Worm (Caenorhabditis elegans) whole organism, young adult: ENCODE measurements around the gene inx-3.

ENCODE experiments used
- F52B5.7 ChIP-seq: sonication (generic microtip); optimal IDR thresholded peaks from 2 replicates; lab custom pipeline; 2016; ENCODE audit warnings: mild to moderate bottlenecking, missing genetic modification characterization, missing compliant biosample characterization
- F57A8.1 ChIP-seq: fragments of 200-800 bp; sonication (Bioruptor generic); optimal IDR thresholded peaks from 2 replicates; lab custom pipeline; 2018; ENCODE audit warnings: mild to moderate bottlenecking, missing genetic modification characterization, moderate library complexity, missing compliant biosample characterization
- K11D2.4 ChIP-seq: fragments of 200-800 bp; sonication (Bioruptor generic); IDR thresholded peaks from 2 replicates; pipeline ENCODE4 v1.3.6; 2022; ENCODE audit warnings: missing genetic modification reagents, missing genetic modification characterization, missing compliant biosample characterization
- T26A5.8 ChIP-seq: sonication (generic microtip); optimal IDR thresholded peaks from 2 replicates; lab custom pipeline; 2016; ENCODE audit warnings: missing genetic modification characterization, missing compliant biosample characterization
- Y53F4B.3 ChIP-seq: fragments of 200-800 bp; sonication (Bioruptor generic); IDR thresholded peaks from 2 replicates; pipeline ENCODE4 v1.3.6; 2022; ENCODE audit warnings: missing genetic modification reagents, missing genetic modification characterization, missing compliant biosample characterization
- akir-1 ChIP-seq: fragments of 200-800 bp; sonication (Bioruptor generic); optimal IDR thresholded peaks from 2 replicates; lab custom pipeline; 2018; ENCODE audit warnings: mild to moderate bottlenecking, missing genetic modification characterization, moderate library complexity, missing compliant biosample characterization
- ama-1 ChIP-seq, 3 experiments: fragments of 150-350 bp in 1 of 3; sonication (generic microtip) in 2 of 3; optimal IDR thresholded peaks; 2 replicates each; lab custom pipeline; 2014 to 2018; ENCODE audit warnings: missing biosample characterization in 2 of 3, missing genetic modification characterization in 2 of 3, missing genetic modification reagents in 2 of 3
- aptf-2 ChIP-seq: fragments of 200-800 bp; sonication (Bioruptor generic); conservative IDR thresholded peaks from 2 replicates; pipeline ENCODE4 v1.3.6; 2022; ENCODE audit warnings: missing genetic modification reagents, missing genetic modification characterization, missing compliant biosample characterization
- ccch-3 ChIP-seq: fragments of 200-800 bp; sonication (Bioruptor generic); optimal IDR thresholded peaks from 2 replicates; lab custom pipeline; 2018; ENCODE audit warnings: mild to moderate bottlenecking, missing genetic modification characterization, missing compliant biosample characterization
- cebp-1 ChIP-seq, 2 experiments: fragments of 200-800 bp in 1 of 2; sonication (Bioruptor generic) in 1 of 2; sonication (generic microtip) in 1 of 2; IDR thresholded peaks in 1 of 2; optimal IDR thresholded peaks in 1 of 2; 2 replicates each; pipeline versions ENCODE4 v1.3.6 to Lab custom; 2017 to 2022; ENCODE audit warnings: missing compliant biosample characterization in 2 of 2, missing genetic modification characterization in 2 of 2, mild to moderate bottlenecking in 1 of 2, missing genetic modification reagents in 1 of 2, moderate library complexity in 1 of 2
- ceh-100 ChIP-seq: fragments of 200-800 bp; sonication (Bioruptor generic); IDR thresholded peaks from 2 replicates; pipeline ENCODE4 v1.3.6; 2022; ENCODE audit warnings: missing genetic modification reagents, missing genetic modification characterization, missing compliant biosample characterization
- ceh-40 ChIP-seq: fragments of 200-800 bp; sonication (Bioruptor generic); IDR thresholded peaks from 2 replicates; pipeline ENCODE4 v1.3.6; 2022; ENCODE audit warnings: missing genetic modification characterization, missing compliant biosample characterization
- ceh-58 ChIP-seq: fragments of 200-800 bp; sonication (Bioruptor generic); IDR thresholded peaks from 2 replicates; pipeline ENCODE4 v1.3.6; 2022; ENCODE audit warnings: missing genetic modification characterization, missing compliant biosample characterization
- ceh-79 ChIP-seq: sonication (generic microtip); optimal IDR thresholded peaks from 2 replicates; lab custom pipeline; 2017; ENCODE audit warnings: mild to moderate bottlenecking, missing genetic modification characterization, missing compliant biosample characterization
- dox-1 ChIP-seq: fragments of 200-800 bp; sonication (Bioruptor generic); IDR thresholded peaks from 2 replicates; pipeline ENCODE4 v1.3.6; 2022; ENCODE audit warnings: missing genetic modification reagents, missing genetic modification characterization, missing compliant biosample characterization
- egl-18 ChIP-seq: fragments of 200-800 bp; sonication (Bioruptor generic); IDR thresholded peaks from 2 replicates; pipeline ENCODE4 v1.3.6; 2022; ENCODE audit warnings: missing genetic modification reagents, missing genetic modification characterization, missing compliant biosample characterization
- fkh-3 ChIP-seq: sonication (generic microtip); optimal IDR thresholded peaks from 2 replicates; lab custom pipeline; 2016; ENCODE audit warnings: mild to moderate bottlenecking, missing genetic modification characterization, missing compliant biosample characterization
- him-1 ChIP-seq: sonication (generic microtip); optimal IDR thresholded peaks from 2 replicates; lab custom pipeline; 2016; ENCODE audit warnings: missing genotype, missing genetic modification reagents, missing genetic modification characterization, missing compliant biosample characterization
- let-526 ChIP-seq: fragments of 200-800 bp; sonication (Bioruptor generic); IDR thresholded peaks from 2 replicates; pipeline ENCODE4 v1.3.6; 2022; ENCODE audit warnings: missing genetic modification reagents, missing genetic modification characterization, missing compliant biosample characterization
- lin-35 ChIP-seq, 3 experiments: fragments of 150-350 bp in 2 of 3; sonication (generic microtip) in 1 of 3; optimal IDR thresholded peaks; 2 replicates each; lab custom pipeline; 2014 to 2018; ENCODE audit warnings: missing biosample characterization in 3 of 3, missing genetic modification characterization in 3 of 3, missing genetic modification reagents in 3 of 3
- lsy-27 ChIP-seq: sonication (generic microtip); optimal IDR thresholded peaks from 2 replicates; lab custom pipeline; 2017; ENCODE audit warnings: missing genetic modification characterization, mild to moderate bottlenecking, missing compliant biosample characterization, antibody characterized with exemption, missing genotype, borderline replicate concordance; ENCODE audit not compliant: insufficient read depth
- madf-10 ChIP-seq: sonication (generic microtip); optimal IDR thresholded peaks from 2 replicates; lab custom pipeline; 2016; ENCODE audit warnings: mild to moderate bottlenecking, missing genetic modification characterization, missing compliant biosample characterization
- madf-8 ChIP-seq: fragments of 200-800 bp; sonication (Bioruptor generic); conservative IDR thresholded peaks from 2 replicates; pipeline ENCODE4 v1.3.6; 2022; ENCODE audit warnings: missing genetic modification reagents, missing genetic modification characterization, missing compliant biosample characterization
- mxl-1 ChIP-seq: sonication (generic microtip); optimal IDR thresholded peaks from 2 replicates; lab custom pipeline; 2016; ENCODE audit warnings: missing genetic modification characterization, missing compliant biosample characterization
- nhr-27 ChIP-seq: fragments of 200-800 bp; sonication (Bioruptor generic); optimal IDR thresholded peaks from 2 replicates; lab custom pipeline; 2018; ENCODE audit warnings: mild to moderate bottlenecking, missing genetic modification characterization, moderate library complexity, missing compliant biosample characterization
- nhr-80 ChIP-seq: sonication (generic microtip); optimal IDR thresholded peaks from 2 replicates; lab custom pipeline; 2016; ENCODE audit warnings: missing genetic modification characterization, missing compliant biosample characterization
- pbrm-1 ChIP-seq: fragments of 200-800 bp; sonication (Bioruptor generic); IDR thresholded peaks from 2 replicates; pipeline ENCODE4 v1.3.6; 2022; ENCODE audit warnings: missing genetic modification reagents, missing genetic modification characterization, missing compliant biosample characterization
- rcor-1 ChIP-seq: fragments of 200-800 bp; sonication (Bioruptor generic); IDR thresholded peaks from 2 replicates; pipeline ENCODE4 v1.3.6; 2022; ENCODE audit warnings: missing genetic modification reagents, missing genetic modification characterization, missing compliant biosample characterization
- repo-1 ChIP-seq: sonication (generic microtip); optimal IDR thresholded peaks from 2 replicates; lab custom pipeline; 2017; ENCODE audit warnings: mild to moderate bottlenecking, missing genetic modification characterization, missing compliant biosample characterization
- snpc-1.1 ChIP-seq: sonication (generic microtip); optimal IDR thresholded peaks from 2 replicates; lab custom pipeline; 2017; ENCODE audit warnings: missing genetic modification characterization, mild to moderate bottlenecking, missing compliant biosample characterization, antibody characterized with exemption, moderate library complexity, missing genotype, missing genetic modification reagents; ENCODE audit not compliant: insufficient read depth
- ztf-18 ChIP-seq: sonication (generic microtip); optimal IDR thresholded peaks from 2 replicates; lab custom pipeline; 2016; ENCODE audit warnings: missing genotype, mild to moderate bottlenecking, missing genetic modification characterization, missing compliant biosample characterization
- ztf-3 ChIP-seq: fragments of 200-800 bp; sonication (Bioruptor generic); optimal IDR thresholded peaks from 2 replicates; lab custom pipeline; 2018; ENCODE audit warnings: mild to moderate bottlenecking, missing genetic modification characterization, missing compliant biosample characterization

inx-3 gene

DNA sequence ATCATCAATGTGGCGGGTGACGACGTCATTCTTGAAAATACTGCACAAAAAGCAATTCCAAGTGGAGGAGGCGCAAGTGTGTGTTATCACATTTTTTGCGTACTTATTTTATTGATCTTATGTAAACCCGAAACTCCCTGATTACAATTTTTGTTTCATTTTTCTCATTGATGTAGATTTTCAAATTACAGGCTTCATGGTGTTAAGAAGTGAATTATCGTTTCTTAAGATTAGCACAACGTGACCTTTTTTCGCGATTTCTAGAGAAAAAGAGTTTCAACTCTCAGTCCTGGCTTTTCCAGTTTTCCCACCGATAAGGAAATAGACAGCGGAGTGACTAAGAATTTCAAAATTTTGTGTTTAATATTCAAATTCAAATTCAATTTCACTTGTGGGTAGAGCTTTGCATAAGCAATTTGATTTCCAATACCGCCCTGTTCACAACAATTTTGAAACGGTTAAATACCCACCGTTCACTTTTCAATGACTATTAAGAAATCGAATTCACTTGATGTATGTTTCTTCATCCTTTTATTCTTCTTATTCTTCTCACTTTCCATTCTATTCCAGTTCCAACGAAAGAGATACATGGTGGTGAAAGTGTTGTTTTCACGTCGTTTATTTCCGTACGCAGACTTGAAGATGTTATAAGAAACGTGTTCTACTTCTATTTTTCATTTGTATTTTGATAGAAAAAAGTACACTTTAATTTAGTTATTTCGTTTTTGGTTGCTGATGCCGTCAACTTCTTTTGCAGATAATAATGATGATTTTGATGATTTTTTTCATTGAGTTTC, 31.0 kb downstream of the inx-3 start:
- no peak for TF ChIP-seq mxl-1 (tag; lab: Kevin White, UChicago)
- no peak for TF ChIP-seq repo-1 (tag; lab: Kevin White, UChicago)
- peak; percentile 45 for TF ChIP-seq nhr-80 (tag; lab: Kevin White, UChicago)
- TF ChIP-seq lsy-27 (tag; lab: Kevin White, UChicago), result no peak
- no peak for TF ChIP-seq lin-35 (GFP tag; optimal IDR thresholded peaks at IDR 0.05; lab: Kevin White, UChicago)

DNA sequence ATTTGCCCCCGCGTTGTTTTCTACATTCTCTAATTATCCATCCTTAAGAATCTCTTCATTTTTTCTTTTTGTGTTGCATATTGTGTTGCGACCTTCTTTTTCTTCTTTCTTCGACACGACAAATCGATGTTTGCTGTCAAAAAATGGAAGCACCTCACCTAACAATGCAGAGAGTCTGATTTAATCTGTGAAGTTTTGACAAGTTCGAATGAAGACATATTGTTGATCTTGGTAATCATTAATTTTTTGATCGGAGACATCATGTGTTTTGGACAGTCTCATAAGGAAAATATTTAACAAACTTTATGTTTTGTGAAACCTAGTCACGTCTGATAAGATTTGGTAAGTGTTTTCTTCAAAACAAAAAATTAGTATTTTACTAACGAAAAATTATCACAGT, 33.1 kb downstream of the inx-3 start:
- TF ChIP-seq him-1, result no peak
- no peak for TF ChIP-seq F57A8.1 (GFP tag; lab: Kevin White, UChicago)
- no peak for TF ChIP-seq egl-18 (GFP tag; lab: Robert Waterston, UW)
- no peak for TF ChIP-seq akir-1 (GFP tag; lab: Kevin White, UChicago)
- no peak for TF ChIP-seq madf-10 (tag; lab: Kevin White, UChicago)
- TF ChIP-seq dox-1 (GFP tag; lab: Robert Waterston, UW), result no peak
- TF ChIP-seq let-526 (GFP tag; lab: Robert Waterston, UW), result no peak
- TF ChIP-seq rcor-1 (GFP tag; lab: Robert Waterston, UW), result no peak
- no peak for TF ChIP-seq nhr-27 (tag; lab: Kevin White, UChicago)
- TF ChIP-seq ceh-79 (tag; lab: Kevin White, UChicago), result no peak
- TF ChIP-seq cebp-1 (GFP tag; IDR thresholded peaks at IDR 0.05; lab: Robert Waterston, UW), result no peak
- TF ChIP-seq cebp-1 (tag; optimal IDR thresholded peaks at IDR 0.05; lab: Kevin White, UChicago), result no peak
- no peak for TF ChIP-seq ccch-3 (GFP tag; lab: Kevin White, UChicago)
- no peak for TF ChIP-seq madf-8 (GFP tag; lab: Robert Waterston, UW)
- TF ChIP-seq Y53F4B.3 (GFP tag; lab: Robert Waterston, UW), result no peak
- TF ChIP-seq fkh-3 (tag; lab: Kevin White, UChicago), result no peak
- no peak for TF ChIP-seq ceh-40 (GFP tag; lab: Robert Waterston, UW)
- TF ChIP-seq ceh-58 (GFP tag; lab: Robert Waterston, UW), result no peak
- TF ChIP-seq ceh-100, result no peak
- TF ChIP-seq aptf-2 (GFP tag; lab: Robert Waterston, UW), result no peak

DNA sequence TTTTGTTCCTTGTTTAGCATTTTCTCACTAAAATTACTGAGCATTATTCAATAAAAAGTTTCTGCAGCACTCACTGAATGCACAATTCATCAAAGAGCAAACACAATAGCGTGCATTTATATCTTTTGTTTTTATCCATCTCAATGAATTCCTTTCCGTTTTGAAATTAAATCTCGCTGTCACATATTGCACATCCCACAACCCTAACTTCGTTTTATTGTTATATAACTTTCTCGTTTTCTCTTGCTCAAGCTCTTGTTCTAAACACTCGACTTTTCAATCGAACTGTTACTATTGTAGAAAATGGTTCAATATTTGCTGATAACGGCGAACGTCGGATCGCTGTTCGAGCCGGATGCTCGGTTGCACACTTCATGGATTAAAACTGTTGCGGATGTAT, 35.2 kb downstream of the inx-3 start, which contains the start of gene ipp-5:
ipp-5 (plus strand) TSS at position 301 of the 400 bp plus-strand sequence.
- TF ChIP-seq pbrm-1, result no peak
- TF ChIP-seq, all 124 proteins: peak for 0

DNA sequence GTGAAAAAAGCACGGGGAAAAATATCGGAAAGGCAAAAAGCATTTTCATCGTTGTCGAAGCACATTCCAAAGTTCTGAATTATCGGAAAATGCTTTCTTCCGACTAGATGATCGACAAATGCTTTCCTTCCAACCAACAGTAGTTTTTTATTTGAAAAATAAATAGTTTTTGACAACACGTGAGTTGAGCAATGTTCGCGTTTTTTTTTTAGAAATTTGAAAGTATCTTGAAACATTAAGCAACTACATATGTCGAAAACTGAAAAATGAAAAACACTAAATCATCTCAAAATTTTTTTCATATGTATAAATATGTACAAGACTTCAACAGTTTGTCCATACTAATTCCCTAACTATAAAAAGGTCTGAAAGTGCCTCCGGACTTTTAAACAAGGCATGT, 43.6 kb downstream of the inx-3 start, which contains the start of gene hsp-25:
hsp-25 (minus strand) TSS at position 101 of the 400 bp plus-strand sequence.
- TF ChIP-seq snpc-1.1 (tag; lab: Kevin White, UChicago), result no peak
- no peak for TF ChIP-seq ztf-18
- no peak for TF ChIP-seq ztf-3 (GFP tag; lab: Kevin White, UChicago)
- TF ChIP-seq T26A5.8 (tag; lab: Kevin White, UChicago), result no peak
- no peak for TF ChIP-seq cebp-1 (GFP tag; IDR thresholded peaks at IDR 0.05; lab: Robert Waterston, UW)
- TF ChIP-seq cebp-1 (tag; optimal IDR thresholded peaks at IDR 0.05; lab: Kevin White, UChicago), result no peak
- no peak for TF ChIP-seq K11D2.4 (GFP tag; lab: Robert Waterston, UW)
- TF ChIP-seq F52B5.7 (tag; lab: Kevin White, UChicago), result no peak
- no peak for TF ChIP-seq ama-1 (optimal IDR thresholded peaks at IDR 0.05; lab: Kevin White, UChicago)
- TF ChIP-seq ama-1 (GFP tag; optimal IDR thresholded peaks at IDR 0.05; lab: Kevin White, UChicago), result no peak
